Worm (Caenorhabditis elegans) whole organism, L3 larva: ENCODE measurements around the gene ZK177.2.

Experiments used
- ZK546.5 ChIP-seq: sonication (generic microtip); optimal IDR thresholded peaks from 2 replicates; lab custom pipeline; 2017; ENCODE audit warnings: missing biosample characterization, missing genetic modification characterization
- ceh-82 ChIP-seq: fragments of 150-350 bp; optimal IDR thresholded peaks from 2 replicates; lab custom pipeline; 2014; ENCODE audit warnings: missing biosample characterization, missing genetic modification characterization
- egl-5 ChIP-seq: fragments of 150-350 bp; optimal IDR thresholded peaks from 2 replicates; lab custom pipeline; 2017; ENCODE audit warnings: missing biosample characterization, missing genetic modification reagents, missing genetic modification characterization, inconsistent platforms
- lin-39 ChIP-seq: fragments of 150-350 bp; optimal IDR thresholded peaks from 2 replicates; lab custom pipeline; 2018; ENCODE audit warnings: missing biosample characterization, missing genetic modification reagents, missing genetic modification characterization
- nhr-237 ChIP-seq: fragments of 150-350 bp; optimal IDR thresholded peaks from 2 replicates; lab custom pipeline; 2014; ENCODE audit warnings: missing biosample characterization, missing genetic modification characterization
- nhr-28 ChIP-seq: fragments of 150-350 bp; optimal IDR thresholded peaks from 2 replicates; lab custom pipeline; 2014; ENCODE audit warnings: missing biosample characterization, missing genetic modification characterization
- snpc-4 ChIP-seq: fragments of 150-350 bp; optimal IDR thresholded peaks from 2 replicates; lab custom pipeline; 2014; ENCODE audit warnings: missing biosample characterization, missing genetic modification characterization

DNA sequence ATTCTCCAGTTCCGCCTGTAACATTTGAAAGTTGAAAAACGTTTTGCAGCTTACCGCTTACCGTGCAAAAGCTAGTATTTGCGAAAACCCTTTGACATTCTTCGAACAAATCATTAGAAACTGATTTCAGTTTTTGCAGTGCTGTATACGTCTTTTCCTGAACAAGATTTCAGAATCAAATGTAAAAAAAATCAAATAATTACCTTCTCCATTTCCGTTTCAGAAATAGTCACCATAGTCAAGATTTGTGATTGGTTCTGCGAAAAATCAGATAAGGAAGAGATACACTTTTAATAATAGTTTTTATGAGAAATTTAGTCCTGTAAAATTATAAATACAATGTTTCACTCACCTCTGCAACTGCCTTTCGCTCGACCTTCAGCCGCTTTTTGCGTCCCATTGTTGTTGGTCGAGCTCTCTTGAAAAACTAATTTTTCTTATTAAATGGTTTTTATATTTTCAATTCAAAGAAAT lies 12.9 kb downstream of the ZK177.2 start, which contains the start of gene C17C3.9:
- TF ChIP-seq ZK546.5 (tag; lab: Kevin White, UChicago) (no peak), nhr-28 (tag; lab: Kevin White, UChicago) (no peak), ceh-82 (tag; lab: Kevin White, UChicago) (no peak), egl-5 (tag; lab: Kevin White, UChicago) (no peak), snpc-4 (tag; lab: Kevin White, UChicago) (no peak), lin-39 (tag; lab: Kevin White, UChicago) (no peak), nhr-237 (tag; lab: Kevin White, UChicago) (no peak)
